Worm (Caenorhabditis elegans) whole organism, early embryonic: ENCODE results near the gene T07D1.3.
A peak's percentile ranks its signal among the peaks of the same experiment; 100 is the strongest.

ENCODE experiments used
- B0310.2 ChIP-seq: sonication (generic microtip); optimal IDR thresholded peaks from 2 replicates; lab custom pipeline; 2016; ENCODE audit warnings: mild to moderate bottlenecking, missing genetic modification characterization, missing compliant biosample characterization
- F13C5.2 ChIP-seq: sonication (generic microtip); optimal IDR thresholded peaks from 2 replicates; lab custom pipeline; 2017; ENCODE audit warnings: mild to moderate bottlenecking, missing genetic modification characterization, inconsistent platforms, missing compliant biosample characterization
- aly-1 ChIP-seq: sonication (generic microtip); optimal IDR thresholded peaks from 2 replicates; lab custom pipeline; 2016; ENCODE audit warnings: missing genetic modification characterization, missing compliant biosample characterization
- ama-1 ChIP-seq: fragments of 150-350 bp; optimal IDR thresholded peaks from 2 replicates; lab custom pipeline; 2014
- ceh-13 ChIP-seq: fragments of 200-800 bp; sonication (Bioruptor generic); optimal IDR thresholded peaks from 2 replicates; lab custom pipeline; 2018; ENCODE audit warnings: mild to moderate bottlenecking, missing genetic modification characterization, missing compliant biosample characterization
- ceh-36 ChIP-seq: sonication (generic microtip); optimal IDR thresholded peaks from 2 replicates; lab custom pipeline; 2016; ENCODE audit warnings: missing genetic modification characterization, inconsistent platforms, missing compliant biosample characterization
- ets-7 ChIP-seq: sonication (generic microtip); optimal IDR thresholded peaks from 2 replicates; lab custom pipeline; 2016; ENCODE audit warnings: missing genotype, missing genetic modification characterization, missing compliant biosample characterization
- flt-1 ChIP-seq: fragments of 200-800 bp; sonication (Bioruptor generic); IDR thresholded peaks from 2 replicates; pipeline ENCODE4 v1.3.6; 2022; ENCODE audit warnings: missing genetic modification characterization, missing compliant biosample characterization
- hmbx-1 ChIP-seq: sonication (generic microtip); optimal IDR thresholded peaks from 2 replicates; lab custom pipeline; 2016; ENCODE audit warnings: mild to moderate bottlenecking, missing genetic modification characterization, missing compliant biosample characterization
- hmg-4 ChIP-seq: fragments of 200-800 bp; sonication (Bioruptor generic); optimal IDR thresholded peaks from 2 replicates; lab custom pipeline; 2018; ENCODE audit warnings: mild to moderate bottlenecking, missing genetic modification characterization, missing compliant biosample characterization
- hnd-1 ChIP-seq: sonication (generic microtip); optimal IDR thresholded peaks from 2 replicates; lab custom pipeline; 2016; ENCODE audit warnings: missing genetic modification characterization, missing compliant biosample characterization
- pes-1 ChIP-seq: fragments of 200-800 bp; sonication (Bioruptor generic); IDR thresholded peaks from 2 replicates; pipeline ENCODE4 v1.3.6; 2022; ENCODE audit warnings: missing genetic modification reagents, missing genetic modification characterization, missing compliant biosample characterization
- scrt-1 ChIP-seq: fragments of 200-800 bp; sonication (Bioruptor generic); IDR thresholded peaks from 2 replicates; pipeline ENCODE4 v1.3.6; 2022; ENCODE audit warnings: missing genetic modification characterization, missing compliant biosample characterization
- sea-1 ChIP-seq: fragments of 200-800 bp; sonication (Bioruptor generic); conservative IDR thresholded peaks from 2 replicates; pipeline ENCODE4 v1.3.6; 2022; ENCODE audit warnings: missing genetic modification characterization, missing compliant biosample characterization
- tbx-11 ChIP-seq: fragments of 200-800 bp; sonication (Bioruptor generic); IDR thresholded peaks from 2 replicates; pipeline ENCODE4 v1.3.6; 2022; ENCODE audit warnings: missing genetic modification characterization, missing compliant biosample characterization
- tbx-37 ChIP-seq: fragments of 200-800 bp; sonication (Bioruptor generic); conservative IDR thresholded peaks from 2 replicates; pipeline ENCODE4 v1.3.6; 2022; ENCODE audit warnings: missing genetic modification reagents, missing genetic modification characterization, missing compliant biosample characterization
- tra-4 ChIP-seq: sonication (generic microtip); optimal IDR thresholded peaks from 2 replicates; lab custom pipeline; 2017; ENCODE audit warnings: missing genetic modification characterization, missing compliant biosample characterization

Gene T07D1.3

DNA sequence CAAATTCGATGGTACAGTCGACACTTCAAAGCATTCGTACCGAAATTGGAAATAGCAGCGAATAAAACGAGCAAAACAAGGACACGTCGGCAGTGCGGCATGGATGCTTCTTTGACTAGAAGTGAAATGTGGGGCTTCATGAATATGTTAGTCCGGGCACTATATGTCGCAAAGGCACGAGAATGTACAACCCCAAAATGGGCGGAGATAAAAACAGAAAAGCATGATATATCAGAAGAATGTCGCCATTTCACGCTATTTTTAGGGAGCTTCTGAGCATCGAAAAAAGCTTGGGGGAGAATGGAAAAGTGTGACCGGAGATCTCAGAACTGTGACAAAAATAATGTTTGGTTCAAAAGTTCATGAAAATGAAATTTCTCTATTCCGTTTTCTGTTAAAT lies at the start of gene T07D1.3:
T07D1.3 (minus strand) TSS at position 101 of the 400 bp plus-strand sequence.
- no peak for TF ChIP-seq hmg-4 (GFP tag; lab: Kevin White, UChicago)
- no peak for TF ChIP-seq hmbx-1 (tag; lab: Kevin White, UChicago)
- no peak for TF ChIP-seq flt-1
- TF ChIP-seq ceh-13 (GFP tag; lab: Kevin White, UChicago), result no peak
- TF ChIP-seq F13C5.2 (tag; lab: Kevin White, UChicago), result no peak

DNA sequence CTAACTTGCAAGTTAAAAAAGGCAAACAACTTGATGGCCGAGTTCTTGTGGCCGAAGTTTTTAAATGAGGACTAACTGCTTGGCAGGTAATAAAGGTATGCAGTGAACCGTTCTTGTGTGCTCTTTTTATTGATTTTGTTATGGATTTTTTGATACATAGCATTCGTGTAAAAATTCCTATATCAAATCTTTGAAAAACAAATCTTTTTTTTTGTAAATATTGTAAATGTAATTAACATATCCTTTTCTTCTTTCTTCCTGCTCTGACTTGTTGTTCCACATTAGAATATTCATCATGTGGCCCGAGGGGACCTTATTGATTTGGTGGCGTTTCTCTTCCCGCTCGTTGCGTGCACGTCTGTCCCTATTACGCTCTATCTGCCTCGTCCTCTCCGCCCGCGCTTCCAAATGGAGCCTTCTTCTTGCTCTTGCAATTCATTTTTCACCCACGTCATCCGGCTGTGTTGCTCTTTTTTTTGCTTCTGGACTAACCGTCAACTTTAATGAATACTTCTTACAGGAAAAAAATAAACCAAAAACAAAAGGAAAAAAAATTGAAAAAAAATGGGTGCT lies 45.4 kb upstream of the T07D1.3 start, which contains the start of gene hid-1:
hid-1 (plus strand) TSS at position 523 of the 573 bp plus-strand sequence.
- TF ChIP-seq pes-1 (0 out of 2 replicates have a peak, but pooled peaks have one; percentile 12), B0310.2 (tag; lab: Kevin White, UChicago) (peak; percentile 4), flt-1 (no peak), hmg-4 (GFP tag; lab: Kevin White, UChicago) (peak; percentile 41)

DNA sequence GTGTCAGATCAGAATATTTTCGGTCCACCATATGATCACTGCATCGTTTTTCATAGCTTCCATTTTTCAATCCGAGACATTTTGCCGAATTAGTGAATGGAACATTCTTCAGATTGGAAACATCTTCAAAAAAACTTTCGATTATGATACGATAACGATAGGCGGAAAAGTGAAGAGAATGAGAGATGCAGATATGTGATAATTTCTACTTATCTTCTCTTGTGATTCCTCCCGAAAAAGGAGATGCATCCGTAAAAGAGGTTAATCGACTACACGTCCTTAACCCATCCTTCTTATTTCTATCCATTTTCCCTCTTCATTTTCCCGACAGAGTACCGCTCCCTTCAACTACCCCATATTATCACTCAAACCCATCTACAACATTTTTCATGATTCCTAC lies 39.9 kb upstream of the T07D1.3 start, which contains the start of gene K02E10.4:
K02E10.4 (plus strand) TSS at position 186 of the 400 bp plus-strand sequence.
- TF ChIP-seq hmg-4 (GFP tag; lab: Kevin White, UChicago) (no peak), sea-1 (GFP tag; lab: Robert Waterston, UW) (no peak), flt-1 (no peak), tbx-11 (GFP tag; lab: Robert Waterston, UW) (no peak), tbx-37 (no peak), aly-1 (tag; lab: Kevin White, UChicago) (no peak), pes-1 (no peak), hmbx-1 (tag; lab: Kevin White, UChicago) (no peak), ceh-13 (GFP tag; lab: Kevin White, UChicago) (no peak), F13C5.2 (tag; lab: Kevin White, UChicago) (no peak), ets-7 (tag; lab: Kevin White, UChicago) (no peak), ceh-36 (no peak), tra-4 (no peak), scrt-1 (GFP tag; lab: Robert Waterston, UW) (no peak), hnd-1 (tag; lab: Kevin White, UChicago) (no peak), ama-1 (lab: Kevin White, UChicago) (no peak), B0310.2 (tag; lab: Kevin White, UChicago) (no peak)

DNA sequence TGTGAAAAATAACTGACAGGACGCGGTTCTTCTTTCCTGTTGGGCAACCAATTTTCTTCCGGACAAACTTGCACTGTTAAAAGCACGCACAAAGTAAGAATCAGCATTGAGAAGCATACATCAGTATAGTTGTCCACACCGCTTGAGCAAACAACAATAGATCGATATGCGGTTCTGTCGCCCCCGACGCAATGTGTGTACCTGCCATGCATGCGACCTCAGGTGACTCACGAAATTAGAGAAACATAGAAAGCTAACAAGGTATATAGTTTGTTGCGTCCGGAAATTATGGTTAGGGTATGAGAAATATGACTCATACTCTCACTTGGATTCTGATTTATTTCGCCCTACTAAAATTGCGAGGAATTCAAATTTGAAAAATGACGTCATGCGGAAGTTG lies 39.4 kb upstream of the T07D1.3 start, which contains the start of gene K02E10.6:
K02E10.6 (minus strand) TSS at position 149 of the 400 bp plus-strand sequence.
- TF ChIP-seq ama-1 (lab: Kevin White, UChicago) (no peak), flt-1 (no peak), tbx-37 (no peak), hmbx-1 (tag; lab: Kevin White, UChicago) (no peak), ceh-13 (GFP tag; lab: Kevin White, UChicago) (no peak), tbx-11 (GFP tag; lab: Robert Waterston, UW) (no peak), aly-1 (tag; lab: Kevin White, UChicago) (no peak), pes-1 (no peak), hnd-1 (tag; lab: Kevin White, UChicago) (no peak), tra-4 (no peak), ceh-36 (no peak), F13C5.2 (tag; lab: Kevin White, UChicago) (no peak), ets-7 (tag; lab: Kevin White, UChicago) (no peak)

DNA sequence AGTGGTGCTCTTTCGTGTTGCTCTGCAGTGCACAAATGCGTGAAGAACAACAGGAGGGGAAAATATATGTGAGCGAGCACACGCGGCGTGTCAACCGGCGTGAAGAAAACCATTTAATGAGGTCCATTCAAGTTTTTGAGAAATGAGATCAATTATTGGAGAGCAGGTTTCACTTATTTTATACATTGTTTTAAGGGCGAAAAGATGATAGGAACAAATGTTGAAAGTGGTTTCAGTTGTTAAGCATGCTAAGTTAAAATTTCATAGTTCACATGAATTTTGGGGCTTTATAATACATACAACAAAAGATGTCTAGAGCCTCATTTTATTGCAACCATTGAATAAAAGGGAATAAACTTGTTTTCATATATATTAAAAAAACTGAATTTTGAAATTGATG lies 35.6 kb upstream of the T07D1.3 start, which contains the start of gene K02E10.5:
K02E10.5 (minus strand) TSS at position 101 of the 400 bp plus-strand sequence.
- TF ChIP-seq F13C5.2 (tag; lab: Kevin White, UChicago) (no peak), ets-7 (tag; lab: Kevin White, UChicago) (no peak), scrt-1 (GFP tag; lab: Robert Waterston, UW) (no peak), B0310.2 (tag; lab: Kevin White, UChicago) (no peak), ceh-36 (no peak), tbx-37 (no peak), ceh-13 (GFP tag; lab: Kevin White, UChicago) (no peak), pes-1 (no peak), flt-1 (no peak), ama-1 (lab: Kevin White, UChicago) (no peak), aly-1 (tag; lab: Kevin White, UChicago) (no peak), hmg-4 (GFP tag; lab: Kevin White, UChicago) (no peak), tra-4 (no peak), hnd-1 (tag; lab: Kevin White, UChicago) (no peak), hmbx-1 (tag; lab: Kevin White, UChicago) (no peak), sea-1 (GFP tag; lab: Robert Waterston, UW) (no peak), tbx-11 (GFP tag; lab: Robert Waterston, UW) (no peak)

DNA sequence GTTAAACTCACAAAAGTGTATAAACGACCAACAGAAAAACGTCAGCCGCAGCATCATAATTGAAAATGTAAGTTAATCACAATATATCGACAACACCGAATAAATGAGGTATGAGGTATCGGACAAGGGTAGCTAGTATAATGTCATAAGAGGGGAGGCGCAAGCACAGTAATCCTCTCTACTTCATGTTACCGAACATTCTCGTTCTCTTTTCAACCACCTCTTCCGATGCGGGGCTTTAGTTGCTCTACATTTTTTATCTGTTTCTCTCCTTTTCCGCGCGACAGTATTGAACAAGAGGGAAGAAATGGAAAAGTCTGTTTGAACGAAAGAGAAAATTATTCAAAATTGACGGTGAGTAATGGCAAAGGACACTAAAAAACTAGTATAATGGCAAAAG lies 32.7 kb upstream of the T07D1.3 start, which contains the start of gene R04B3.3:
R04B3.3 (minus strand) TSS at position 101 of the 400 bp plus-strand sequence.
- TF ChIP-seq scrt-1 (GFP tag; lab: Robert Waterston, UW) (no peak), F13C5.2 (tag; lab: Kevin White, UChicago) (no peak), pes-1 (no peak), ceh-36 (no peak), ets-7 (tag; lab: Kevin White, UChicago) (no peak), ama-1 (lab: Kevin White, UChicago) (no peak), ceh-13 (GFP tag; lab: Kevin White, UChicago) (no peak), hnd-1 (tag; lab: Kevin White, UChicago) (no peak), hmbx-1 (tag; lab: Kevin White, UChicago) (no peak), tbx-11 (GFP tag; lab: Robert Waterston, UW) (no peak), hmg-4 (GFP tag; lab: Kevin White, UChicago) (no peak), B0310.2 (tag; lab: Kevin White, UChicago) (no peak), flt-1 (no peak), aly-1 (tag; lab: Kevin White, UChicago) (no peak)

DNA sequence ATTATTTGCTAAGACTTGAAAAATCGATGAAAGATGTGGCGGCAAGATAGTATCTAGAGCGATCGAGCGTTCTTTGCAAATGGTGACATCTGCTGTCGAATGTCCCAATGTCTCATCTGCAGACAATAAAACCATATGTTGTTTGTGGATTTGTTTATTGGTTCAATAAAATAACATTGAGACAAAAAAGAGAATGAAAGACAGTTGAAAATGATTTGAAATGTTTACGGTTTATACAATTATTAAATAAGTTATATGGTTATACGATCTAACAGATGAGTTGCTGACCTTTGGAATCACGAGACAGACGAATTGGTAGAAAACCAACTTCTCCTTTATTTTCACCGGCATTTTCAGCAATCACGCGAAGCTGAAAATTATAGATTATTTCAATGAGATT lies 30.4 kb upstream of the T07D1.3 start, which contains the start of gene R04B3.2:
R04B3.2 (minus strand) TSS at position 101 of the 400 bp plus-strand sequence.
- TF ChIP-seq ama-1 (lab: Kevin White, UChicago) (no peak), hmbx-1 (tag; lab: Kevin White, UChicago) (no peak), ets-7 (tag; lab: Kevin White, UChicago) (no peak), scrt-1 (GFP tag; lab: Robert Waterston, UW) (no peak), B0310.2 (tag; lab: Kevin White, UChicago) (no peak), aly-1 (tag; lab: Kevin White, UChicago) (no peak), hmg-4 (GFP tag; lab: Kevin White, UChicago) (no peak)
